Worm (Caenorhabditis elegans) whole organism, L2 larva: ENCODE results near the gene zipt-2.1.

ENCODE experiments used
- C34F6.9 ChIP-seq: fragments of 150-350 bp; optimal IDR thresholded peaks from 2 replicates; lab custom pipeline; 2014; ENCODE audit warnings: missing biosample characterization, missing genetic modification characterization
- F13H6.1 ChIP-seq: sonication (generic microtip); optimal IDR thresholded peaks from 2 replicates; lab custom pipeline; 2016; ENCODE audit warnings: missing genetic modification characterization, missing compliant biosample characterization
- R02D3.7 ChIP-seq: fragments of 150-350 bp; optimal IDR thresholded peaks from 2 replicates; lab custom pipeline; 2014; ENCODE audit warnings: missing biosample characterization, missing genetic modification characterization
- ZK546.5 ChIP-seq: sonication (generic microtip); optimal IDR thresholded peaks from 2 replicates; lab custom pipeline; 2017; ENCODE audit warnings: missing biosample characterization, missing genetic modification characterization
- alr-1 ChIP-seq: fragments of 150-350 bp; optimal IDR thresholded peaks from 2 replicates; lab custom pipeline; 2014; ENCODE audit warnings: missing biosample characterization, missing genetic modification characterization
- aly-2 ChIP-seq: fragments of 150-350 bp; optimal IDR thresholded peaks from 2 replicates; lab custom pipeline; 2014; ENCODE audit warnings: missing biosample characterization, missing genetic modification characterization
- blmp-1 ChIP-seq: sonication (generic microtip); optimal IDR thresholded peaks from 2 replicates; lab custom pipeline; 2017; ENCODE audit warnings: missing genetic modification characterization, mild to moderate bottlenecking, missing compliant biosample characterization, antibody characterized with exemption, moderate library complexity; ENCODE audit not compliant: insufficient read depth
- ceh-82 ChIP-seq: fragments of 150-350 bp; optimal IDR thresholded peaks from 2 replicates; lab custom pipeline; 2014; ENCODE audit warnings: missing biosample characterization, missing genetic modification characterization
- crh-2 ChIP-seq: sonication (generic microtip); optimal IDR thresholded peaks from 2 replicates; lab custom pipeline; 2017; ENCODE audit warnings: missing biosample characterization, missing genetic modification characterization
- dmd-4 ChIP-seq: sonication (generic microtip); optimal IDR thresholded peaks from 2 replicates; lab custom pipeline; 2017; ENCODE audit warnings: missing biosample characterization, missing genetic modification characterization
- elt-3 ChIP-seq: sonication (generic microtip); optimal IDR thresholded peaks from 2 replicates; lab custom pipeline; 2017; ENCODE audit warnings: missing biosample characterization, missing genetic modification characterization
- lin-11 ChIP-seq: fragments of 150-350 bp; sonication (generic microtip); optimal IDR thresholded peaks from 2 replicates; lab custom pipeline; 2014; ENCODE audit warnings: missing biosample characterization, missing genetic modification characterization, inconsistent platforms, mixed read lengths
- lin-13 ChIP-seq: fragments of 150-350 bp; optimal IDR thresholded peaks from 2 replicates; lab custom pipeline; 2014; ENCODE audit warnings: missing biosample characterization, missing genetic modification reagents, missing genetic modification characterization
- lin-39 ChIP-seq: fragments of 150-350 bp; optimal IDR thresholded peaks from 2 replicates; lab custom pipeline; 2014; ENCODE audit warnings: missing biosample characterization, missing genetic modification reagents, missing genetic modification characterization
- lsy-2 ChIP-seq, 2 experiments: fragments of 150-350 bp in 1 of 2; sonication (generic microtip) in 1 of 2; optimal IDR thresholded peaks; 2 replicates each; lab custom pipeline; 2014 to 2017; ENCODE audit warnings: missing biosample characterization in 2 of 2, missing genetic modification characterization in 2 of 2
- mab-5 ChIP-seq: fragments of 150-350 bp; optimal IDR thresholded peaks from 2 replicates; lab custom pipeline; 2014; ENCODE audit warnings: missing biosample characterization, missing genetic modification characterization
- nhr-12 ChIP-seq: fragments of 150-350 bp; optimal IDR thresholded peaks from 2 replicates; lab custom pipeline; 2014; ENCODE audit warnings: missing biosample characterization, missing genetic modification characterization
- nhr-129 ChIP-seq: fragments of 150-350 bp; optimal IDR thresholded peaks from 2 replicates; lab custom pipeline; 2014; ENCODE audit warnings: missing biosample characterization, missing genetic modification characterization
- nhr-21 ChIP-seq: fragments of 150-350 bp; optimal IDR thresholded peaks from 2 replicates; lab custom pipeline; 2014; ENCODE audit warnings: missing biosample characterization, missing genetic modification characterization
- nhr-23 ChIP-seq: fragments of 150-350 bp; optimal IDR thresholded peaks from 2 replicates; lab custom pipeline; 2014; ENCODE audit warnings: missing biosample characterization, missing genetic modification reagents, missing genetic modification characterization
- nhr-237 ChIP-seq: fragments of 150-350 bp; optimal IDR thresholded peaks from 2 replicates; lab custom pipeline; 2014; ENCODE audit warnings: missing biosample characterization, missing genetic modification characterization
- nhr-25 ChIP-seq: fragments of 150-350 bp; sonication (generic microtip); optimal IDR thresholded peaks from 3 replicates; lab custom pipeline; 2014; ENCODE audit warnings: missing biosample characterization, missing genetic modification characterization
- nhr-6 ChIP-seq: fragments of 150-350 bp; optimal IDR thresholded peaks from 2 replicates; lab custom pipeline; 2014; ENCODE audit warnings: missing biosample characterization, missing genetic modification characterization
- nhr-77 ChIP-seq: fragments of 150-350 bp; optimal IDR thresholded peaks from 2 replicates; lab custom pipeline; 2014; ENCODE audit warnings: missing biosample characterization, missing genetic modification characterization
- peb-1 ChIP-seq: fragments of 150-350 bp; optimal IDR thresholded peaks from 2 replicates; lab custom pipeline; 2014; ENCODE audit warnings: missing biosample characterization, missing genetic modification characterization
- sem-4 ChIP-seq: fragments of 150-350 bp; optimal IDR thresholded peaks from 2 replicates; lab custom pipeline; 2014; ENCODE audit warnings: missing biosample characterization, missing genetic modification reagents, missing genetic modification characterization
- skn-1 ChIP-seq: sonication (generic microtip); optimal IDR thresholded peaks from 2 replicates; lab custom pipeline; 2017; ENCODE audit warnings: missing biosample characterization, missing genetic modification characterization
- sma-9 ChIP-seq, 2 experiments: fragments of 150-350 bp in 1 of 2; sonication (generic microtip) in 1 of 2; optimal IDR thresholded peaks; 2 replicates each; lab custom pipeline; 2014 to 2016; ENCODE audit warnings: missing genetic modification characterization in 2 of 2, mild to moderate bottlenecking in 1 of 2, missing biosample characterization in 1 of 2, missing compliant biosample characterization in 1 of 2, missing genetic modification reagents in 1 of 2, moderate library complexity in 1 of 2
- snpc-4 ChIP-seq: fragments of 150-350 bp; optimal IDR thresholded peaks from 2 replicates; lab custom pipeline; 2014; ENCODE audit warnings: missing biosample characterization, missing genetic modification characterization
- unc-39 ChIP-seq: fragments of 150-350 bp; optimal IDR thresholded peaks from 2 replicates; lab custom pipeline; 2014; ENCODE audit warnings: missing biosample characterization, missing genetic modification characterization
- unc-55 ChIP-seq: fragments of 150-350 bp; sonication (generic microtip); optimal IDR thresholded peaks from 3 replicates; lab custom pipeline; 2014; ENCODE audit warnings: missing biosample characterization, missing genetic modification reagents, missing genetic modification characterization
- unc-62 ChIP-seq: fragments of 150-350 bp; optimal IDR thresholded peaks from 2 replicates; lab custom pipeline; 2014; ENCODE audit warnings: missing biosample characterization, missing genetic modification reagents, missing genetic modification characterization
- ztf-11 ChIP-seq: sonication (generic microtip); optimal IDR thresholded peaks from 2 replicates; lab custom pipeline; 2017; ENCODE audit warnings: missing biosample characterization, missing genetic modification characterization
- ztf-4 ChIP-seq: fragments of 150-350 bp; optimal IDR thresholded peaks from 2 replicates; lab custom pipeline; 2014; ENCODE audit warnings: missing biosample characterization, missing genetic modification characterization

The zipt-2.1 gene

DNA sequence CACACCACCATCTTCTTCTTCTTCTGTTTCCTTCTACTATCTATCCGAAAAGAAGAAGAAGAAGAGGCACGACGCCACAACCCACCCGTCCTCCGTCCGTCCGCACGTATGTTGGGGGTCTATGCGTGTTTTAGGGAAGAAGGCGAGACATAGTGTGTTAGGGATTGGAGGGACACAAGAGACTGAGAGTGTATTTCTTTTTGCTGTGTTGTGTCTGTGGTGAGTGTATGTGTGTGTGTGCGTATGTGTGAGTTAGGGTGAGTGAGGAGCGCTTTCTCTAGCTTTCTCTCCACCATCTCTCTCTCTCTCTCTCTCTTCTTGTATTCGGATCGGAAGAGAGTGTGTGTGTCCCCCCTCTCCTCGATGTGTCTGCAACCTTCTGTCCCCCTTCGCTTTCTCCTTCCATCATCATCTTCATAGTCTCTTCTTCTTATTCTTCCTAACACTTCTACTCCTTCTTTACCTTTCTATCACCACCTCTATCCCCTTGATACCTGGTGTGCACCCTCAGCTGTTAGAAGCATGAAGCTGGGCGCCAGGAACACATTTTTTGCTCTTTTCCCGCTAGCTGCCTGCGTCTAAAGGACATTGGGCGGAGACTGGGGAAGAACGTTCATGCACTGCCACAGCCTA lies 22.3 kb downstream of the zipt-2.1 start (continued):
- no peak for TF ChIP-seq dmd-4 (tag; lab: Kevin White, UChicago)
- TF ChIP-seq sem-4 (tag; lab: Kevin White, UChicago): peak; percentile 85
- TF ChIP-seq nhr-21: peak; percentile 87
- no peak for TF ChIP-seq nhr-12 (tag; lab: Kevin White, UChicago)
- TF ChIP-seq unc-39: peak; percentile 61
- TF ChIP-seq elt-3 (tag; lab: Kevin White, UChicago): no peak
- TF ChIP-seq nhr-25 (tag; lab: Kevin White, UChicago): peak; percentile 92
- no peak for TF ChIP-seq alr-1
- no peak for TF ChIP-seq nhr-23
- TF ChIP-seq unc-62 (GFP tag; lab: Kevin White, UChicago): no peak
- TF ChIP-seq nhr-129 (tag; lab: Kevin White, UChicago): peak; percentile 98
- TF ChIP-seq F13H6.1 (tag; lab: Kevin White, UChicago): peak; percentile 97
- no peak for TF ChIP-seq ztf-11
- peak; percentile 25 for TF ChIP-seq skn-1 (tag; lab: Kevin White, UChicago)

DNA sequence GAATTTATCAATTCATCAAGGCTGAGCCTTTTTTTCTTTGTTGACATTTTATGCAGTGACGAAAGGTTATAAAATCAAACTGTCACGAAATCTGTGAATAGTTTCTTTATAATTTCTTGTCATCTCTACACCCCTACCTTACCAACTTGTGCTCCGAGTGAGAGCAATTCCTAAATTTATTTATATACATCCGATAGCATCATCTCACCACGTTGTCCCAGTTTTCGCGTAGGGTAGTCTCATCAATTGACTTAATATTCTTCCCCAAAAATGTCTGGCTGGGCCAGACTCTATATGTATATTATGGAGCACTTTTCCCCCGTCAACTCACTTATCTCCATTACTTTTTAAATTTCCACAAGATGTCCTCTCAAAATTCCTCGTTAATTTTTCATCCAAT lies 25.9 kb downstream of the zipt-2.1 start:
- TF ChIP-seq nhr-237 (tag; lab: Kevin White, UChicago) (no peak), peb-1 (tag; lab: Kevin White, UChicago) (no peak), nhr-21 (no peak), R02D3.7 (no peak), crh-2 (tag; lab: Kevin White, UChicago) (no peak), snpc-4 (no peak), blmp-1 (no peak), nhr-12 (tag; lab: Kevin White, UChicago) (no peak)
- TF ChIP-seq, all 48 proteins: peak for 0

DNA sequence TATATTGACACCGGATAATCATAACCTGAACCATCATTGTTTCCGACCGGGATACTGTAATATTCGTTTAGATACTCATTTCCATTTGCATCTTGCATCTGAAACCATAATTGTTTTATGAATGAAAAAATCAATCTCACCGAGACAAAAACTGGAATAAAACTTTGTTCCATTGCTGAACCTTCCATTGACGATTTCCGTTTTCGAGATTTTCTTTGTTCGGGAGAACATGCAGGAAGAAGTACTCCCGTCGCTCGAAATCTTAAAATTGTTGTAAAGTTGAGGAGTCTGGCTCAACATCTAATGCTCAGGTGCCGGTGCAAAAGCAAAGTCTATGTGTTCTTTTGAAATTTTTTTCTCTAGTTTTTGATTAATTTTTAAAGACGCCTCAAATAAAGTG lies 26.6 kb downstream of the zipt-2.1 start:
- TF ChIP-seq ztf-11 (no peak), nhr-129 (tag; lab: Kevin White, UChicago) (peak; percentile 9)

DNA sequence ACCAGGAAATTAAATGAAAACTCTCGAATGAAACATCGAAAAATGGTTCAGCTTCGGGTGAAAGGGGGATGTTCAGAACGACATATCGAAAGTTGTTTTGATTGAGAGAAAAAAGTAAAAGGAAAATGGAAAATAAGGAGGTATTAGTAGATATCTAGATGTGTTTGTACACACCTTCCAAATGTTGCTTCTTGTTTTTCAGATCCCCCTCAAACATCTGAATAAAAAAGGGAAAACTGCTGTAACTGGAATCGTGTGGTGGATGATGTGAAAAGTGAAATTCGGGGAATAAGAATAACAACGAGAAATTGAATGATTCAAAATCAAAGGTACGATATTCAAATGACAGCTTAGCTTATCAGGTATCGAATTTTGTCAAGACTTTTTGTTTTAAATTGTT lies 28.6 kb downstream of the zipt-2.1 start, which contains the start of gene npax-3:
npax-3 (minus strand) TSS at position 101 of the 400 bp plus-strand sequence.
- TF ChIP-seq nhr-6 (no peak), unc-55 (GFP tag; lab: Kevin White, UChicago) (no peak), ztf-4 (tag; lab: Kevin White, UChicago) (no peak), mab-5 (tag; lab: Kevin White, UChicago) (no peak), nhr-237 (tag; lab: Kevin White, UChicago) (no peak), skn-1 (tag; lab: Kevin White, UChicago) (no peak), nhr-23 (no peak), peb-1 (tag; lab: Kevin White, UChicago) (no peak), lsy-2 (tag; optimal IDR thresholded peaks at IDR 0.05; lab: Kevin White, UChicago) (no peak), nhr-21 (no peak), nhr-12 (tag; lab: Kevin White, UChicago) (no peak), sma-9 (GFP tag; optimal IDR thresholded peaks at IDR 0.05; lab: Kevin White, UChicago) (no peak), sma-9 (tag; optimal IDR thresholded peaks at IDR 0.05; lab: Kevin White, UChicago) (no peak), lin-39 (no peak), crh-2 (tag; lab: Kevin White, UChicago) (no peak), dmd-4 (tag; lab: Kevin White, UChicago) (no peak), sem-4 (tag; lab: Kevin White, UChicago) (no peak), nhr-25 (tag; lab: Kevin White, UChicago) (no peak), ceh-82 (tag; lab: Kevin White, UChicago) (no peak), lin-13 (GFP tag; lab: Kevin White, UChicago) (no peak)

DNA sequence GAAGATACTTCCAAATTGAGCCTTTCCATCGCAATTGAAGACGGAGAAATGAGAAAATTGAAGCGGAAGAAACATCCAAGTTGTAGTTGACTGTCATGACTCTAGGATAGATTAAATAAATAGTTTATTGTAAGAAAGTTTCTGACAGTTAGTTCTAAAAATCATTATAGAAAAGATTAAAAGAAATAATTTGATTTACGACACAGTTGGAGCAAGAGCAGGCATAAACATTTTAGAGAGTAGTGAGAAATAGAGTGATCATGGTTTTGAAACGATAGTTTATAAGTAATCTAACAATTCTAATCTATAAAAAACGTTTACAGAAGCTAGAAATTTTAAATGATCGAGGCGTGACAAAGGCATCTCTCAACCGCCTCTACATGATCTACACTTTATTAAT lies 32.7 kb downstream of the zipt-2.1 start, which contains the start of gene best-15:
best-15 (minus strand) TSS at position 101 of the 400 bp plus-strand sequence.
- no peak for TF ChIP-seq nhr-77 (tag; lab: Kevin White, UChicago)
- no peak for TF ChIP-seq ceh-82 (tag; lab: Kevin White, UChicago)
- no peak for TF ChIP-seq sma-9 (GFP tag; optimal IDR thresholded peaks at IDR 0.05; lab: Kevin White, UChicago)
- no peak for TF ChIP-seq sma-9 (tag; optimal IDR thresholded peaks at IDR 0.05; lab: Kevin White, UChicago)
- TF ChIP-seq C34F6.9 (tag; lab: Kevin White, UChicago): no peak
- no peak for TF ChIP-seq lin-11 (tag; lab: Kevin White, UChicago)
- no peak for TF ChIP-seq dmd-4 (tag; lab: Kevin White, UChicago)
- TF ChIP-seq aly-2 (tag; lab: Kevin White, UChicago): no peak
- no peak for TF ChIP-seq R02D3.7
- no peak for TF ChIP-seq nhr-12 (tag; lab: Kevin White, UChicago)
- TF ChIP-seq nhr-23: no peak
- no peak for TF ChIP-seq alr-1
- TF ChIP-seq ZK546.5 (tag; lab: Kevin White, UChicago): no peak
- no peak for TF ChIP-seq crh-2 (tag; lab: Kevin White, UChicago)
- TF ChIP-seq elt-3 (tag; lab: Kevin White, UChicago): no peak
- no peak for TF ChIP-seq peb-1 (tag; lab: Kevin White, UChicago)
- TF ChIP-seq blmp-1: no peak
